Comparison of ENCODE assay signal across 1 fruit fly cellular context in genomic region chr3R:19641498-19642065, dm6.
TF ChIP-seq lines count a peak whose summit lies in the region.

No protein-coding gene starts in this region.

TF ChIP-seq in whole organism, embryonic, 481 proteins besides CTCF, POLR2A, EP300 and RAD21 (continued from another document and continues in another):
- TF ChIP-seq yki (optimal IDR thresholded peaks at IDR 0.05; lab: Kevin White, UChicago) (no peak), CG13287 (GFP tag; IDR thresholded peaks at IDR 0.05; lab: Robert Waterston, UW; ENCODE audit: partially characterized antibody) (no peak), lov (optimal IDR thresholded peaks at IDR 0.05; lab: Kevin White, UChicago) (no peak), lov (GFP tag; IDR thresholded peaks at IDR 0.05; lab: Robert Waterston, UW) (peak; percentile 94), gcm (GFP tag; optimal IDR thresholded peaks at IDR 0.05; lab: Kevin White, UChicago) (peak; percentile 90), dan (GFP tag; IDR thresholded peaks at IDR 0.05; lab: Robert Waterston, UW) (no peak), trem (tag; optimal IDR thresholded peaks at IDR 0.05; lab: Kevin White, UChicago) (peak; percentile 85), Abd-B (GFP tag; optimal IDR thresholded peaks at IDR 0.05; lab: Kevin White, UChicago) (no peak), CG12104 (GFP tag; optimal IDR thresholded peaks at IDR 0.05; lab: Kevin White, UChicago) (peak; percentile 83), CG42726 (GFP tag; IDR thresholded peaks at IDR 0.05; lab: Robert Waterston, UW; ENCODE audit: partially characterized antibody) (no peak), CG10274 (GFP tag; optimal IDR thresholded peaks at IDR 0.05; lab: Kevin White, UChicago) (peak; percentile 58), CG30431 (GFP tag; optimal IDR thresholded peaks at IDR 0.05; lab: Kevin White, UChicago) (no peak), slou (GFP tag; optimal IDR thresholded peaks at IDR 0.05; lab: Kevin White, UChicago) (no peak), CG3065 (GFP tag; optimal IDR thresholded peaks at IDR 0.05; lab: Kevin White, UChicago) (peak; percentile 27), CG3407 (GFP tag; optimal IDR thresholded peaks at IDR 0.05; lab: Kevin White, UChicago) (peak; percentile 64), CG12219 (GFP tag; optimal IDR thresholded peaks at IDR 0.05; lab: Kevin White, UChicago) (peak; percentile 87), CG8388 (GFP tag; optimal IDR thresholded peaks at IDR 0.05; lab: Kevin White, UChicago) (peak; percentile 85), CG15696 (tag; optimal IDR thresholded peaks at IDR 0.05; lab: Kevin White, UChicago) (peak; percentile 66), Neu2 (GFP tag; optimal IDR thresholded peaks at IDR 0.05; lab: Kevin White, UChicago; ENCODE audit: borderline replicate concordance) (no peak), dm (GFP tag; optimal IDR thresholded peaks at IDR 0.05; lab: Kevin White, UChicago) (no peak), NfI (GFP tag; optimal IDR thresholded peaks at IDR 0.05; lab: Kevin White, UChicago) (peak; percentile 75), bsh (GFP tag; optimal IDR thresholded peaks at IDR 0.05; lab: Kevin White, UChicago) (peak in 1 of 2 experiments; percentile 92), HmgD (GFP tag; optimal IDR thresholded peaks at IDR 0.05; lab: Kevin White, UChicago) (no peak), Hmr (GFP tag; optimal IDR thresholded peaks at IDR 0.05; lab: Kevin White, UChicago) (peak; percentile 89), HLH54F (GFP tag; optimal IDR thresholded peaks at IDR 0.05; lab: Kevin White, UChicago) (peak; percentile 16), CG17328 (GFP tag; IDR thresholded peaks at IDR 0.05; lab: Robert Waterston, UW) (peak; percentile 89), ftz-f1 (GFP tag; optimal IDR thresholded peaks at IDR 0.05; lab: Kevin White, UChicago) (no peak), slbo (GFP tag; IDR thresholded peaks at IDR 0.05; lab: Robert Waterston, UW) (peak; percentile 84), CG8478 (optimal IDR thresholded peaks at IDR 0.05; lab: Kevin White, UChicago) (no peak), tio (GFP tag; optimal IDR thresholded peaks at IDR 0.05; lab: Kevin White, UChicago) (peak; percentile 60), ap (GFP tag; IDR thresholded peaks at IDR 0.05; lab: Robert Waterston, UW) (peak; percentile 73), Elba2 (GFP tag; optimal IDR thresholded peaks at IDR 0.05; lab: Kevin White, UChicago) (no peak), Sry-β (GFP tag; optimal IDR thresholded peaks at IDR 0.05; lab: Kevin White, UChicago) (no peak), HmgZ (tag; optimal IDR thresholded peaks at IDR 0.05; lab: Kevin White, UChicago) (peak; percentile 87), CG4404 (GFP tag; IDR thresholded peaks at IDR 0.05; lab: Robert Waterston, UW) (no peak), unc-4 (GFP tag; IDR thresholded peaks at IDR 0.05; lab: Robert Waterston, UW; ENCODE audit: partially characterized antibody) (no peak), ranshi (GFP tag; IDR thresholded peaks at IDR 0.05; lab: Robert Waterston, UW) (peak; percentile 92), az2 (GFP tag; optimal IDR thresholded peaks at IDR 0.05; lab: Kevin White, UChicago) (peak; percentile 76), zen2 (GFP tag; IDR thresholded peaks at IDR 0.05; lab: Robert Waterston, UW; ENCODE audit: partially characterized antibody) (no peak), CG14860 (GFP tag; IDR thresholded peaks at IDR 0.05; lab: Robert Waterston, UW; ENCODE audit: partially characterized antibody) (no peak), fd3F (GFP tag; optimal IDR thresholded peaks at IDR 0.05; lab: Kevin White, UChicago) (peak; percentile 86), Dp (GFP tag; optimal IDR thresholded peaks at IDR 0.05; lab: Kevin White, UChicago) (no peak), CG12071 (GFP tag; optimal IDR thresholded peaks at IDR 0.05; lab: Kevin White, UChicago) (peak; percentile 74), CG17361 (GFP tag; IDR thresholded peaks at IDR 0.05; lab: Robert Waterston, UW) (peak; percentile 77; the same call in 2 of the 3 replicates), CG34422 (GFP tag; IDR thresholded peaks at IDR 0.05; lab: Robert Waterston, UW) (peak; percentile 91), Xbp1 (GFP tag; optimal IDR thresholded peaks at IDR 0.05; lab: Kevin White, UChicago) (peak; percentile 82), CG34224 (GFP tag; IDR thresholded peaks at IDR 0.05; lab: Robert Waterston, UW; ENCODE audit: partially characterized antibody) (no peak), sug (tag; optimal IDR thresholded peaks at IDR 0.05; lab: Kevin White, UChicago) (peak; percentile 69), CG10147 (GFP tag; optimal IDR thresholded peaks at IDR 0.05; lab: Kevin White, UChicago) (peak; percentile 83), wdn (GFP tag; IDR thresholded peaks at IDR 0.05; lab: Robert Waterston, UW) (peak; percentile 85), Atf6 (GFP tag; IDR thresholded peaks at IDR 0.05; lab: Robert Waterston, UW) (peak; percentile 92), Dfd (GFP tag; optimal IDR thresholded peaks at IDR 0.05; lab: Kevin White, UChicago) (no peak), rib (GFP tag; IDR thresholded peaks at IDR 0.05; lab: Robert Waterston, UW) (peak; percentile 70), Hmx (GFP tag; optimal IDR thresholded peaks at IDR 0.05; lab: Kevin White, UChicago) (no peak), Nf-YB (GFP tag; optimal IDR thresholded peaks at IDR 0.05; lab: Kevin White, UChicago) (peak; percentile 76), CG1233 (GFP tag; optimal IDR thresholded peaks at IDR 0.05; lab: Kevin White, UChicago) (peak; percentile 88), tup (GFP tag; optimal IDR thresholded peaks at IDR 0.05; lab: Kevin White, UChicago) (peak; percentile 29), sens-2 (GFP tag; IDR thresholded peaks at IDR 0.05; lab: Robert Waterston, UW) (peak; percentile 89), CG7357 (GFP tag; IDR thresholded peaks at IDR 0.05; lab: Robert Waterston, UW) (peak; percentile 64), CG8281 (tag; optimal IDR thresholded peaks at IDR 0.05; lab: Kevin White, UChicago) (peak; percentile 74), Taf1 (GFP tag; IDR thresholded peaks at IDR 0.05; lab: Robert Waterston, UW) (peak; percentile 83), CG18262 (tag; optimal IDR thresholded peaks at IDR 0.05; lab: Kevin White, UChicago) (peak; percentile 87), dati (GFP tag; IDR thresholded peaks at IDR 0.05; lab: Robert Waterston, UW) (peak; percentile 80), Gsc (GFP tag; IDR thresholded peaks at IDR 0.05; lab: Robert Waterston, UW) (no peak), CG31365 (tag; optimal IDR thresholded peaks at IDR 0.05; lab: Kevin White, UChicago) (peak; percentile 65), CG9876 (GFP tag; optimal IDR thresholded peaks at IDR 0.05; lab: Kevin White, UChicago) (no peak), cato (GFP tag; optimal IDR thresholded peaks at IDR 0.05; lab: Kevin White, UChicago; ENCODE audit: borderline replicate concordance) (peak; percentile 27), CG18011 (GFP tag; optimal IDR thresholded peaks at IDR 0.05; lab: Kevin White, UChicago) (peak; percentile 19), CG2678 (tag; optimal IDR thresholded peaks at IDR 0.05; lab: Kevin White, UChicago) (peak; percentile 95), CG12744 (GFP tag; optimal IDR thresholded peaks at IDR 0.05; lab: Kevin White, UChicago) (peak; percentile 41), HLH4C (GFP tag; IDR thresholded peaks at IDR 0.05; lab: Robert Waterston, UW; ENCODE audit: partially characterized antibody) (no peak), CG18764 (GFP tag; optimal IDR thresholded peaks at IDR 0.05; lab: Kevin White, UChicago) (peak; percentile 56), CG7786 (GFP tag; optimal IDR thresholded peaks at IDR 0.05; lab: Kevin White, UChicago) (peak; percentile 11), H2.0 (GFP tag; IDR thresholded peaks at IDR 0.05; lab: Robert Waterston, UW) (peak; percentile 89), fu2 (GFP tag; optimal IDR thresholded peaks at IDR 0.05; lab: Kevin White, UChicago) (no peak), da (GFP tag; optimal IDR thresholded peaks at IDR 0.05; lab: Kevin White, UChicago) (no peak), CG4282 (GFP tag; optimal IDR thresholded peaks at IDR 0.05; lab: Kevin White, UChicago) (no peak), CG15073 (GFP tag; optimal IDR thresholded peaks at IDR 0.05; lab: Kevin White, UChicago) (peak; percentile 30), bcd (GFP tag; optimal IDR thresholded peaks at IDR 0.05; lab: Kevin White, UChicago) (peak; percentile 76), crol (GFP tag; IDR thresholded peaks at IDR 0.05; lab: Robert Waterston, UW) (no peak), CG4360 (GFP tag; IDR thresholded peaks at IDR 0.05; lab: Robert Waterston, UW) (peak; percentile 60), ab (GFP tag; optimal IDR thresholded peaks at IDR 0.05; lab: Kevin White, UChicago) (no peak), nom (GFP tag; optimal IDR thresholded peaks at IDR 0.05; lab: Kevin White, UChicago) (peak; percentile 44), phol (tag; optimal IDR thresholded peaks at IDR 0.05; lab: Kevin White, UChicago) (peak; percentile 87), CG6254 (GFP tag; optimal IDR thresholded peaks at IDR 0.05; lab: Kevin White, UChicago) (peak; percentile 84), kay (GFP tag; optimal IDR thresholded peaks at IDR 0.05; lab: Kevin White, UChicago) (peak; percentile 70), CG31388 (GFP tag; optimal IDR thresholded peaks at IDR 0.05; lab: Kevin White, UChicago) (peak; percentile 69), CG5953 (GFP tag; IDR thresholded peaks at IDR 0.05; lab: Robert Waterston, UW) (peak; percentile 82), row (GFP tag; IDR thresholded peaks at IDR 0.05; lab: Robert Waterston, UW) (peak; percentile 86), ash1 (GFP tag; optimal IDR thresholded peaks at IDR 0.05; lab: Kevin White, UChicago) (no peak), pan (optimal IDR thresholded peaks at IDR 0.05; lab: Kevin White, UChicago) (no peak), pan (GFP tag; optimal IDR thresholded peaks at IDR 0.05 in 1 of 2, IDR thresholded peaks at IDR 0.05 in 1 of 2) (peak in 1 of 2 experiments; percentile 94), hth (optimal IDR thresholded peaks at IDR 0.05; lab: Kevin White, UChicago) (no peak), her (GFP tag; optimal IDR thresholded peaks at IDR 0.05; lab: Kevin White, UChicago) (peak; percentile 31), aop (GFP tag; IDR thresholded peaks at IDR 0.05; lab: Robert Waterston, UW) (no peak), gsb (GFP tag; IDR thresholded peaks at IDR 0.05; lab: Robert Waterston, UW) (peak; percentile 82), CG1647 (GFP tag; optimal IDR thresholded peaks at IDR 0.05; lab: Kevin White, UChicago) (peak; percentile 60), unpg (GFP tag; optimal IDR thresholded peaks at IDR 0.05; lab: Kevin White, UChicago) (peak; percentile 95), Bgb (GFP tag; IDR thresholded peaks at IDR 0.05; lab: Robert Waterston, UW; ENCODE audit: partially characterized antibody) (no peak), Ssrp (tag; optimal IDR thresholded peaks at IDR 0.05; lab: Kevin White, UChicago) (peak; percentile 83), grau (tag; optimal IDR thresholded peaks at IDR 0.05; lab: Kevin White, UChicago) (peak; percentile 90), tll (GFP tag; optimal IDR thresholded peaks at IDR 0.05; lab: Kevin White, UChicago) (no peak), Poxn (GFP tag; IDR thresholded peaks at IDR 0.05; lab: Robert Waterston, UW) (peak; percentile 59; the same call in 1 of the 2 replicates), Awh (GFP tag; IDR thresholded peaks at IDR 0.05; lab: Robert Waterston, UW) (peak; percentile 92), ci (GFP tag; IDR thresholded peaks at IDR 0.05; lab: Robert Waterston, UW) (peak; percentile 93), CG11456 (GFP tag; IDR thresholded peaks at IDR 0.05; lab: Robert Waterston, UW) (peak; percentile 89), CG9609 (GFP tag; optimal IDR thresholded peaks at IDR 0.05; lab: Kevin White, UChicago) (peak; percentile 18), CG30403 (GFP tag; optimal IDR thresholded peaks at IDR 0.05; lab: Kevin White, UChicago) (peak; percentile 80), dysf (GFP tag; IDR thresholded peaks at IDR 0.05; lab: Robert Waterston, UW) (peak; percentile 91), CG43689 (GFP tag; IDR thresholded peaks at IDR 0.05; lab: Robert Waterston, UW) (peak; percentile 84), Rx (GFP tag; IDR thresholded peaks at IDR 0.05; lab: Robert Waterston, UW) (peak; percentile 76), CG5245 (GFP tag; optimal IDR thresholded peaks at IDR 0.05; lab: Kevin White, UChicago) (peak; percentile 46), ro (GFP tag; IDR thresholded peaks at IDR 0.05; lab: Robert Waterston, UW) (peak; percentile 44; the same call in 1 of the 2 replicates), Xrp1 (GFP tag; IDR thresholded peaks at IDR 0.05; lab: Robert Waterston, UW) (peak; percentile 91), Dref (GFP tag; IDR thresholded peaks at IDR 0.05; lab: Robert Waterston, UW) (no peak), Oli (tag; optimal IDR thresholded peaks at IDR 0.05; lab: Kevin White, UChicago) (peak; percentile 89), br (optimal IDR thresholded peaks at IDR 0.05; lab: Kevin White, UChicago) (no peak), CG8944 (GFP tag; optimal IDR thresholded peaks at IDR 0.05; lab: Kevin White, UChicago) (peak; percentile 36), CG6813 (GFP tag; optimal IDR thresholded peaks at IDR 0.05; lab: Kevin White, UChicago) (peak; percentile 85), lbe (GFP tag; optimal IDR thresholded peaks at IDR 0.05; lab: Kevin White, UChicago) (peak; percentile 82), esg (GFP tag; conservative IDR thresholded peaks at IDR 0.05; lab: Robert Waterston, UW) (peak; percentile 80), Antp (GFP tag; optimal IDR thresholded peaks at IDR 0.05; lab: Kevin White, UChicago) (peak; percentile 30), CG14667 (GFP tag; IDR thresholded peaks at IDR 0.05; lab: Robert Waterston, UW) (peak; percentile 63; the same call in 1 of the 2 replicates), mld (GFP tag; IDR thresholded peaks at IDR 0.05; lab: Robert Waterston, UW; ENCODE audit: partially characterized antibody) (no peak), Ets97D (GFP tag; optimal IDR thresholded peaks at IDR 0.05; lab: Kevin White, UChicago) (no peak), sob (GFP tag; IDR thresholded peaks at IDR 0.05; lab: Robert Waterston, UW) (peak; percentile 88), ATbp (GFP tag; optimal IDR thresholded peaks at IDR 0.05; lab: Kevin White, UChicago) (peak; percentile 84), Spps (tag; optimal IDR thresholded peaks at IDR 0.05; lab: Kevin White, UChicago) (peak; percentile 81), BEAF-32 (GFP tag; optimal IDR thresholded peaks at IDR 0.05; lab: Kevin White, UChicago) (no peak), dmrt99B (tag; optimal IDR thresholded peaks at IDR 0.05; lab: Kevin White, UChicago) (peak; percentile 92), CG16815 (GFP tag; optimal IDR thresholded peaks at IDR 0.05; lab: Kevin White, UChicago) (peak; percentile 56), eyg (GFP tag; optimal IDR thresholded peaks at IDR 0.05; lab: Kevin White, UChicago) (peak; percentile 57), hbn (GFP tag; IDR thresholded peaks at IDR 0.05; lab: Robert Waterston, UW; ENCODE audit: partially characterized antibody) (no peak)
